Fruit fly (Drosophila melanogaster) whole organism, embryonic: Measurements from ENCODE around the gene CG31100.
A peak's percentile ranks its signal among the peaks of the same experiment; 100 is the strongest.

Source experiments
- Aef1 ChIP-seq: fragments of 200-800 bp; sonication (Bioruptor generic); IDR thresholded peaks from 3 replicates; pipeline ENCODE4 v1.3.6; 2022; ENCODE audit warnings: missing biosample characterization, missing genetic modification characterization
- CG11247 ChIP-seq: fragments of 200-800 bp; sonication (Bioruptor generic); IDR thresholded peaks from 2 replicates; pipeline ENCODE4 v1.3.6; 2022; ENCODE audit warnings: missing biosample characterization, missing genetic modification characterization
- CG11696 ChIP-seq: fragments of 200-800 bp; sonication (Bioruptor generic); IDR thresholded peaks from 2 replicates; pipeline ENCODE4 v1.3.6; 2022; ENCODE audit warnings: missing biosample characterization, missing genetic modification characterization
- CG12071 ChIP-seq: fragments of 200-800 bp; sonication (Bioruptor generic); optimal IDR thresholded peaks from 3 replicates; lab custom pipeline; 2018; ENCODE audit warnings: missing biosample characterization, mild to moderate bottlenecking, missing genetic modification characterization
- CG13123 ChIP-seq: fragments of 200-800 bp; sonication (Bioruptor generic); optimal IDR thresholded peaks from 2 replicates; lab custom pipeline; 2016; ENCODE audit warnings: missing biosample characterization, missing genetic modification characterization
- CG14050 ChIP-seq: fragments of 200-800 bp; sonication (Bioruptor generic); IDR thresholded peaks from 3 replicates; pipeline ENCODE4 v1.3.6; 2022; ENCODE audit warnings: missing biosample characterization, missing genetic modification characterization
- CG1529 ChIP-seq: fragments of 200-800 bp; sonication (Bioruptor generic); optimal IDR thresholded peaks from 3 replicates; lab custom pipeline; 2018; ENCODE audit warnings: missing biosample characterization, missing genetic modification characterization
- CG16815 ChIP-seq: fragments of 200-800 bp; sonication (Bioruptor generic); optimal IDR thresholded peaks from 3 replicates; lab custom pipeline; 2017; ENCODE audit warnings: missing biosample characterization, mild to moderate bottlenecking, missing genetic modification characterization
- CG1792 ChIP-seq: fragments of 200-800 bp; sonication (Bioruptor generic); optimal IDR thresholded peaks from 2 replicates; lab custom pipeline; 2016; ENCODE audit warnings: missing biosample characterization, missing genetic modification characterization
- CG1832 ChIP-seq: fragments of 200-800 bp; sonication (Bioruptor generic); optimal IDR thresholded peaks from 2 replicates; lab custom pipeline; 2017; ENCODE audit warnings: missing biosample characterization, mild to moderate bottlenecking, missing genetic modification characterization, inconsistent platforms
- CG2120 ChIP-seq: fragments of 200-800 bp; sonication (Bioruptor generic); optimal IDR thresholded peaks from 3 replicates; lab custom pipeline; 2016; ENCODE audit warnings: missing biosample characterization, missing genetic modification characterization
- CG2199 ChIP-seq: fragments of 200-800 bp; sonication (Bioruptor generic); IDR thresholded peaks from 3 replicates; pipeline ENCODE4 v1.3.6; 2022; ENCODE audit warnings: missing biosample characterization, missing genetic modification characterization
- CG33557 ChIP-seq: fragments of 200-800 bp; sonication (Bioruptor generic); optimal IDR thresholded peaks from 2 replicates; lab custom pipeline; 2019; ENCODE audit warnings: missing biosample characterization, mild to moderate bottlenecking, missing genetic modification characterization, moderate library complexity
- CG4730 ChIP-seq: fragments of 200-800 bp; sonication (Bioruptor generic); IDR thresholded peaks from 2 replicates; pipeline ENCODE4 v1.3.6; 2022; ENCODE audit warnings: missing biosample characterization, missing genetic modification characterization
- CG4854 ChIP-seq: fragments of 200-800 bp; sonication (Bioruptor generic); optimal IDR thresholded peaks from 2 replicates; lab custom pipeline; 2016; ENCODE audit warnings: missing biosample characterization, missing genetic modification characterization, inconsistent platforms
- CG6175 ChIP-seq: fragments of 200-800 bp; sonication (Bioruptor generic); IDR thresholded peaks from 3 replicates; pipeline ENCODE4 v1.3.6; 2022; ENCODE audit warnings: missing biosample characterization, missing genetic modification characterization
- CG6654 ChIP-seq: fragments of 200-800 bp; sonication (Bioruptor generic); optimal IDR thresholded peaks from 2 replicates; lab custom pipeline; 2017; ENCODE audit warnings: missing biosample characterization, mild to moderate bottlenecking, missing genetic modification characterization
- CG7928 ChIP-seq: fragments of 200-800 bp; sonication (Bioruptor generic); optimal IDR thresholded peaks from 2 replicates; lab custom pipeline; 2017; ENCODE audit warnings: missing biosample characterization, mild to moderate bottlenecking, missing genetic modification characterization
- CG7987 ChIP-seq: fragments of 200-800 bp; sonication (Bioruptor generic); optimal IDR thresholded peaks from 2 replicates; lab custom pipeline; 2018; ENCODE audit warnings: missing biosample characterization, mild to moderate bottlenecking, missing genetic modification characterization, moderate library complexity
- CG8478 ChIP-seq: fragments of >200 bp; optimal IDR thresholded peaks from 2 replicates; lab custom pipeline; 2018
- CrebB ChIP-seq: fragments of 200-800 bp; sonication (Bioruptor generic); optimal IDR thresholded peaks from 3 replicates; lab custom pipeline; 2018; ENCODE audit warnings: missing biosample characterization, mild to moderate bottlenecking, missing genetic modification characterization
- Fer1 ChIP-seq: fragments of 200-800 bp; sonication (Bioruptor generic); optimal IDR thresholded peaks from 2 replicates; lab custom pipeline; 2017; ENCODE audit warnings: missing biosample characterization, mild to moderate bottlenecking, missing genetic modification characterization
- GATAe ChIP-seq: fragments of 200-800 bp; sonication (Bioruptor generic); conservative IDR thresholded peaks from 2 replicates; pipeline ENCODE4 v1.3.6; 2022; ENCODE audit warnings: missing biosample characterization, missing genetic modification characterization
- HLH54F ChIP-seq: fragments of 200-800 bp; sonication (Bioruptor generic); optimal IDR thresholded peaks from 3 replicates; lab custom pipeline; 2016; ENCODE audit warnings: missing biosample characterization, missing genetic modification characterization
- HmgZ ChIP-seq: fragments of 200-800 bp; sonication (Bioruptor generic); optimal IDR thresholded peaks from 2 replicates; lab custom pipeline; 2018; ENCODE audit warnings: missing biosample characterization, mild to moderate bottlenecking, missing genetic modification characterization
- MTF-1 ChIP-seq: fragments of 200-800 bp; sonication (Bioruptor generic); optimal IDR thresholded peaks from 2 replicates; lab custom pipeline; 2018; ENCODE audit warnings: missing biosample characterization, mild to moderate bottlenecking, missing genetic modification characterization, borderline replicate concordance
- NC2β ChIP-seq: fragments of 200-800 bp; sonication (Bioruptor generic); optimal IDR thresholded peaks from 2 replicates; lab custom pipeline; 2016; ENCODE audit warnings: missing biosample characterization, missing genetic modification characterization
- Neu2 ChIP-seq: fragments of 200-800 bp; sonication (Bioruptor generic); optimal IDR thresholded peaks from 3 replicates; lab custom pipeline; 2016; ENCODE audit warnings: missing biosample characterization, missing genetic modification characterization, borderline replicate concordance
- Nf-YA ChIP-seq: fragments of 200-800 bp; sonication (Bioruptor generic); IDR thresholded peaks from 2 replicates; pipeline ENCODE4 v1.3.6; 2022; ENCODE audit warnings: missing biosample characterization, missing genetic modification characterization
- NfI ChIP-seq: fragments of 200-800 bp; sonication (Bioruptor generic); optimal IDR thresholded peaks from 3 replicates; lab custom pipeline; 2018; ENCODE audit warnings: missing biosample characterization, mild to moderate bottlenecking, missing genetic modification characterization, moderate library complexity
- Pdp1 ChIP-seq, 2 experiments: fragments of 200-800 bp; sonication (Bioruptor generic); optimal IDR thresholded peaks; 3 replicates each; lab custom pipeline; 2016; ENCODE audit warnings: missing biosample characterization in 2 of 2, missing genetic modification characterization in 2 of 2, mild to moderate bottlenecking in 1 of 2, moderate library complexity in 1 of 2
- Sox100B ChIP-seq: fragments of 200-800 bp; sonication (Bioruptor generic); optimal IDR thresholded peaks from 3 replicates; lab custom pipeline; 2018; ENCODE audit warnings: missing biosample characterization, mild to moderate bottlenecking, missing genetic modification characterization
- Spps ChIP-seq: fragments of 200-800 bp; sonication (Bioruptor generic); optimal IDR thresholded peaks from 2 replicates; lab custom pipeline; 2018; ENCODE audit warnings: missing biosample characterization, mild to moderate bottlenecking, missing genetic modification characterization
- TFAM ChIP-seq: fragments of 200-800 bp; sonication (Bioruptor generic); optimal IDR thresholded peaks from 2 replicates; lab custom pipeline; 2017; ENCODE audit warnings: missing biosample characterization, missing genetic modification characterization, inconsistent platforms
- abd-A ChIP-seq: fragments of 200-800 bp; sonication (Bioruptor generic); optimal IDR thresholded peaks from 3 replicates; lab custom pipeline; 2019; ENCODE audit warnings: missing biosample characterization, mild to moderate bottlenecking, missing genetic modification characterization, moderate library complexity
- aop ChIP-seq: fragments of 200-800 bp; sonication (Bioruptor generic); IDR thresholded peaks from 2 replicates; pipeline ENCODE4 v1.3.6; 2022; ENCODE audit warnings: missing biosample characterization, missing genetic modification characterization
- cad ChIP-seq: fragments of >200 bp; optimal IDR thresholded peaks from 2 replicates; lab custom pipeline; 2017; ENCODE audit warnings: missing biosample characterization, missing genetic modification characterization
- crc ChIP-seq: fragments of 200-800 bp; sonication (Bioruptor generic); optimal IDR thresholded peaks from 2 replicates; lab custom pipeline; 2016; ENCODE audit warnings: missing biosample characterization, missing genetic modification characterization
- dimm ChIP-seq: fragments of 200-800 bp; sonication (Bioruptor generic); IDR thresholded peaks from 2 replicates; pipeline ENCODE4 v1.3.6; 2022; ENCODE audit warnings: missing biosample characterization, missing genetic modification characterization
- ewg ChIP-seq: fragments of 200-800 bp; sonication (Bioruptor generic); optimal IDR thresholded peaks from 3 replicates; lab custom pipeline; 2017; ENCODE audit warnings: mild to moderate bottlenecking, missing biosample characterization, missing genetic modification reagents, missing genetic modification characterization
- fru ChIP-seq: fragments of >200 bp; optimal IDR thresholded peaks from 2 replicates; lab custom pipeline; 2017
- gcm2 ChIP-seq: fragments of 200-800 bp; sonication (Bioruptor generic); optimal IDR thresholded peaks from 2 replicates; lab custom pipeline; 2016; ENCODE audit warnings: missing biosample characterization, missing genetic modification characterization
- gfzf ChIP-seq: fragments of 200-800 bp; sonication (Bioruptor generic); optimal IDR thresholded peaks from 2 replicates; lab custom pipeline; 2016; ENCODE audit warnings: missing biosample characterization, mild to moderate bottlenecking, missing genetic modification characterization, moderate library complexity
- nerfin-1 ChIP-seq: fragments of 200-800 bp; sonication (Bioruptor generic); optimal IDR thresholded peaks from 3 replicates; lab custom pipeline; 2019; ENCODE audit warnings: missing biosample characterization, mild to moderate bottlenecking, missing genetic modification characterization, moderate library complexity
- pros ChIP-seq: fragments of 200-800 bp; sonication (Bioruptor generic); optimal IDR thresholded peaks from 3 replicates; lab custom pipeline; 2019; ENCODE audit warnings: missing biosample characterization, mild to moderate bottlenecking, missing genetic modification characterization, moderate library complexity
- sim ChIP-seq: fragments of 200-800 bp; sonication (Bioruptor generic); IDR thresholded peaks from 2 replicates; pipeline ENCODE4 v1.3.6; 2022; ENCODE audit warnings: missing biosample characterization, missing genetic modification characterization
- sima ChIP-seq: fragments of 200-800 bp; sonication (Bioruptor generic); optimal IDR thresholded peaks from 2 replicates; lab custom pipeline; 2016; ENCODE audit warnings: missing biosample characterization, missing genetic modification characterization
- stwl ChIP-seq: fragments of 200-800 bp; sonication (Bioruptor generic); optimal IDR thresholded peaks from 3 replicates; lab custom pipeline; 2018; ENCODE audit warnings: missing biosample characterization, mild to moderate bottlenecking, missing genetic modification characterization, moderate library complexity
- tio ChIP-seq: fragments of 200-800 bp; sonication (Bioruptor generic); optimal IDR thresholded peaks from 2 replicates; lab custom pipeline; 2017; ENCODE audit warnings: missing biosample characterization, missing genetic modification characterization, inconsistent platforms
- tll ChIP-seq, 2 experiments: fragments of 200-800 bp in 1 of 2; fragments of >200 bp in 1 of 2; sonication (Bioruptor generic) in 1 of 2; optimal IDR thresholded peaks; 2 replicates each; lab custom pipeline; 2017 to 2019; ENCODE audit warnings: missing biosample characterization in 2 of 2, missing genetic modification characterization in 2 of 2, mild to moderate bottlenecking in 1 of 2, moderate library complexity in 1 of 2
- vvl ChIP-seq: fragments of 200-800 bp; sonication (Bioruptor generic); IDR thresholded peaks from 2 replicates; pipeline ENCODE4 v1.3.6; 2022; ENCODE audit warnings: missing biosample characterization, missing genetic modification characterization
- wdn ChIP-seq: fragments of 200-800 bp; sonication (Bioruptor generic); IDR thresholded peaks from 2 replicates; pipeline ENCODE4 v1.3.6; 2022; ENCODE audit warnings: missing biosample characterization, missing genetic modification characterization

CG31100 gene

DNA sequence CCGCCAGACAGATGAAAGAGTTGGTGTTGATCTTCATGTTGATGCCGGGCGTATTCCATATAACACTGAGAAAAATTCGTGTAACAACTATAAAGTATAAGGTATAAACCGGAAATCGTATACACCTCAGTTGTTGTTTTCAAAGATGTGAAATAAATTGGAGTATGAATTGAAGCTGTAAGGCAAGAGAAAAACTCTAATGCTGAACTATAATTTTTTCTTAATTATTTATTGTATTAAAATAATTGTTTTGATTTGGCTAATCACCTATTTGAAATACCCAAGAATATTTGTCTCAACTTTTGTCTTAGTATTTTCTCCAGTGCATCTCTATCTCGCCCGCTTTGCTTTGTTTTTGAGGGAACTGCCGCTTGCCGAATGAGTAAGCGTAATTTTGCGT, 43.1 kb downstream of the CG31100 start (continued):
- TF ChIP-seq CG33557 (GFP tag; lab: Kevin White, UChicago), result peak; percentile 7
- TF ChIP-seq NfI (GFP tag; lab: Kevin White, UChicago), result peak; percentile 39
- no peak for TF ChIP-seq sim (GFP tag; lab: Robert Waterston, UW)
- no peak for TF ChIP-seq CG2199 (GFP tag; lab: Robert Waterston, UW)
- peak; percentile 31; the same call in 1 of the 2 replicates for TF ChIP-seq Nf-YA (GFP tag; lab: Robert Waterston, UW)
- TF ChIP-seq MTF-1 (GFP tag; lab: Kevin White, UChicago), result no peak
- TF ChIP-seq CG7928 (GFP tag; lab: Kevin White, UChicago), result no peak
- no peak for TF ChIP-seq dimm (GFP tag; lab: Robert Waterston, UW)
- no peak for TF ChIP-seq gfzf
- TF ChIP-seq nerfin-1 (tag; lab: Kevin White, UChicago), result peak; percentile 42
- no peak for TF ChIP-seq CG8478 (lab: Kevin White, UChicago)
- TF ChIP-seq CG13123 (GFP tag; lab: Kevin White, UChicago), result peak; percentile 8
- TF ChIP-seq tll (GFP tag; optimal IDR thresholded peaks at IDR 0.05; lab: Kevin White, UChicago), result no peak
- no peak for TF ChIP-seq stwl (tag; lab: Kevin White, UChicago)
- peak; percentile 48 for TF ChIP-seq ewg (GFP tag; lab: Kevin White, UChicago)
- TF ChIP-seq crc (GFP tag; lab: Kevin White, UChicago), result no peak
- no peak for TF ChIP-seq Spps (tag; lab: Kevin White, UChicago)
- TF ChIP-seq CG1832 (GFP tag; lab: Kevin White, UChicago), result no peak
- no peak for TF ChIP-seq CG11247 (GFP tag; lab: Robert Waterston, UW)
- no peak for TF ChIP-seq HLH54F
- TF ChIP-seq NC2β (GFP tag; lab: Kevin White, UChicago), result no peak
- TF ChIP-seq CG12071 (GFP tag; lab: Kevin White, UChicago), result no peak
- peak; percentile 28 for TF ChIP-seq tio (GFP tag; lab: Kevin White, UChicago)
- TF ChIP-seq CG6175, result no peak
- TF ChIP-seq Aef1 (GFP tag; lab: Robert Waterston, UW), result peak; percentile 31; the same call in 1 of the 3 replicates
- no peak for TF ChIP-seq TFAM
- TF ChIP-seq sima (GFP tag; lab: Kevin White, UChicago), result no peak
- TF ChIP-seq gcm2 (GFP tag; lab: Kevin White, UChicago), result no peak
- TF ChIP-seq GATAe, result no peak
- peak; percentile 60 for TF ChIP-seq CG1529 (GFP tag; lab: Kevin White, UChicago)
- no peak for TF ChIP-seq HmgZ (tag; lab: Kevin White, UChicago)
- no peak for TF ChIP-seq CG7987 (GFP tag; lab: Kevin White, UChicago)
- no peak for TF ChIP-seq CG4854
- no peak for TF ChIP-seq Pdp1 (GFP tag; optimal IDR thresholded peaks at IDR 0.05; lab: Kevin White, UChicago)
- no peak for TF ChIP-seq Neu2 (GFP tag; lab: Kevin White, UChicago)
- peak; percentile 42; the same call in 1 of the 2 replicates for TF ChIP-seq vvl
- no peak for TF ChIP-seq aop (GFP tag; lab: Robert Waterston, UW)
- no peak for TF ChIP-seq CrebB (tag; lab: Kevin White, UChicago)
- TF ChIP-seq Fer1 (GFP tag; lab: Kevin White, UChicago), result no peak
- no peak for TF ChIP-seq abd-A
- TF ChIP-seq CG14050 (GFP tag; lab: Robert Waterston, UW), result peak; percentile 42; the same call in 2 of the 3 replicates
- TF ChIP-seq fru, result no peak
- no peak for TF ChIP-seq CG11696 (GFP tag; lab: Robert Waterston, UW)
- TF ChIP-seq CG6654 (GFP tag; lab: Kevin White, UChicago), result no peak
- no peak for TF ChIP-seq pros (GFP tag; lab: Kevin White, UChicago)
- no peak for TF ChIP-seq CG16815 (GFP tag; lab: Kevin White, UChicago)
- peak; percentile 74 for TF ChIP-seq Sox100B (GFP tag; lab: Kevin White, UChicago)
- TF ChIP-seq CG4730 (GFP tag; lab: Robert Waterston, UW), result no peak
- TF ChIP-seq cad (GFP tag; lab: Kevin White, UChicago), result no peak
- TF ChIP-seq wdn (GFP tag; lab: Robert Waterston, UW), result 0 out of 2 replicates have a peak, but pooled peaks have one; percentile 42
- no peak for TF ChIP-seq CG1792 (GFP tag; lab: Kevin White, UChicago)
- TF ChIP-seq CG2120 (GFP tag; lab: Kevin White, UChicago), result no peak
